Fruit fly (Drosophila melanogaster): Measurements from ENCODE around the gene CG9386.

Gene CG9386

DNA sequence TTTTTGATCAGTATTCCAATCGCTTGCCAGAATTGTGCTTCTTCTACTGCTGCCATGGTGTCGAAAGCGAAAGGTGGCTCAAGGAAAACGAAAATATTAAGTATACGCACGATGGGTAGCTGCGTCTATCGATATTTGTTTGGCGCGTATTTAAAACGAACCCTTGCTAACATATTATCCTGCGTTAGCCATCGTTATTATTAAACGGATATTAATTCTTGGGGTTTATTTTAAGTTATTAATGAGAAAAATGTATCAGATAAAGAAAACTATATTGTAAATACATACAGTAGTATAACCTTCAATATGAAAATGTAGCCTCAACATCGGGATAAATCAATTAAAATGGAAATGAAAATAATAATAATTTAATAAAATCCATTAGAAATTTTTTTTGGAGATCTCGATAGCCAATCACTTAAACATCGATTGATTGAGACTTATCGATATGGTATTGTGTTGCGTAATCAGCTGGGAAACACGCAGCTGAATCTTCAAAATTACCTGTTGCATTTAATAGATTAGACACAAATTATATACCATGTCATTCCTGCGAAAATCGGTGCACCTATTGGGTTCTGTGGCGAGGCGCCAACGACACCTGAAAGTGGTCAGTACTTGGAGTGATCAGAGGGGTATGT, at the start of gene CG9386, which contains the start of gene BckdhA (continued):
- TF ChIP-seq ase (GFP tag; IDR thresholded peaks at IDR 0.05) (peak; percentile 46; the same call in 1 of the 3 replicates), E2f2 (GFP tag; IDR thresholded peaks at IDR 0.05) (peak; percentile 83), cg (GFP tag; optimal IDR thresholded peaks at IDR 0.05) (no peak), klu (GFP tag; IDR thresholded peaks at IDR 0.05) (no peak), usp (GFP tag; optimal IDR thresholded peaks at IDR 0.05) (no peak), tgo (GFP tag; IDR thresholded peaks at IDR 0.05) (peak; percentile 39; the same call in 1 of the 3 replicates), CG12391 (tag; optimal IDR thresholded peaks at IDR 0.05) (peak; percentile 73), CoRest (tag; optimal IDR thresholded peaks at IDR 0.05) (peak; percentile 73), onecut (GFP tag; IDR thresholded peaks at IDR 0.05) (peak; percentile 31; the same call in 1 of the 2 replicates), CG11093 (GFP tag; IDR thresholded peaks at IDR 0.05) (no peak), cwo (GFP tag; optimal IDR thresholded peaks at IDR 0.05) (peak; percentile 54), CG34376 (GFP tag; optimal IDR thresholded peaks at IDR 0.05) (peak; percentile 46), NC2β (GFP tag; optimal IDR thresholded peaks at IDR 0.05) (peak; percentile 11), CG7372 (GFP tag; IDR thresholded peaks at IDR 0.05) (peak; percentile 98), gcm (GFP tag; optimal IDR thresholded peaks at IDR 0.05) (no peak), seq (GFP tag; IDR thresholded peaks at IDR 0.05) (no peak), grn (GFP tag; optimal IDR thresholded peaks at IDR 0.05) (peak; percentile 57), Kr (GFP tag; optimal IDR thresholded peaks at IDR 0.05) (no peak), NC2α (GFP tag; optimal IDR thresholded peaks at IDR 0.05) (no peak), D19B (GFP tag; optimal IDR thresholded peaks at IDR 0.05) (peak; percentile 35), knrl (GFP tag; IDR thresholded peaks at IDR 0.05; ENCODE audit: partially characterized antibody) (peak; percentile 69), bsh (GFP tag; optimal IDR thresholded peaks at IDR 0.05) (peak in 1 of 2 experiments; percentile 15), CG4617 (GFP tag; optimal IDR thresholded peaks at IDR 0.05; ENCODE audit: borderline replicate concordance) (no peak), CG10147 (GFP tag; optimal IDR thresholded peaks at IDR 0.05) (peak; percentile 42), CG4854 (GFP tag; optimal IDR thresholded peaks at IDR 0.05) (no peak), CG4820 (GFP tag; optimal IDR thresholded peaks at IDR 0.05) (peak; percentile 14), vfl (GFP tag; optimal IDR thresholded peaks at IDR 0.05) (peak; percentile 34), CG17829 (tag; optimal IDR thresholded peaks at IDR 0.05) (peak; percentile 45), CG10543 (GFP tag; optimal IDR thresholded peaks at IDR 0.05) (peak; percentile 62), CG12769 (tag; optimal IDR thresholded peaks at IDR 0.05) (no peak), CG16813 (GFP tag; IDR thresholded peaks at IDR 0.05; ENCODE audit: partially characterized antibody) (peak; percentile 70), insv (GFP tag; optimal IDR thresholded peaks at IDR 0.05) (no peak), CG11696 (GFP tag; IDR thresholded peaks at IDR 0.05) (no peak), hb (GFP tag; IDR thresholded peaks at IDR 0.05; ENCODE audit: partially characterized antibody) (peak; percentile 67; the same call in 2 of the 3 replicates), Awh (GFP tag; IDR thresholded peaks at IDR 0.05) (no peak), pho (GFP tag; optimal IDR thresholded peaks at IDR 0.05) (peak; percentile 53), stc (GFP tag; IDR thresholded peaks at IDR 0.05) (no peak), CG13424 (tag; optimal IDR thresholded peaks at IDR 0.05) (peak; percentile 58), bigmax (GFP tag; optimal IDR thresholded peaks at IDR 0.05) (no peak), CG1603 (tag; optimal IDR thresholded peaks at IDR 0.05) (no peak), sens (GFP tag) (peak; percentile 71), Doc3 (GFP tag; IDR thresholded peaks at IDR 0.05; ENCODE audit: partially characterized antibody) (peak; percentile 75), CG9797 (GFP tag; optimal IDR thresholded peaks at IDR 0.05) (no peak), gfzf (GFP tag; optimal IDR thresholded peaks at IDR 0.05) (no peak), bbx (GFP tag; IDR thresholded peaks at IDR 0.05; ENCODE audit: partially characterized antibody) (peak; percentile 41; the same call in 1 of the 2 replicates), dan (GFP tag; IDR thresholded peaks at IDR 0.05) (no peak), CG13123 (GFP tag; optimal IDR thresholded peaks at IDR 0.05) (peak; percentile 20), scrt (GFP tag; optimal IDR thresholded peaks at IDR 0.05) (peak; percentile 49), pros (GFP tag; optimal IDR thresholded peaks at IDR 0.05) (no peak)

Data from whole organism, embryonic.